Worm (Caenorhabditis elegans): ENCODE data around the gene nhr-44.

DNA sequence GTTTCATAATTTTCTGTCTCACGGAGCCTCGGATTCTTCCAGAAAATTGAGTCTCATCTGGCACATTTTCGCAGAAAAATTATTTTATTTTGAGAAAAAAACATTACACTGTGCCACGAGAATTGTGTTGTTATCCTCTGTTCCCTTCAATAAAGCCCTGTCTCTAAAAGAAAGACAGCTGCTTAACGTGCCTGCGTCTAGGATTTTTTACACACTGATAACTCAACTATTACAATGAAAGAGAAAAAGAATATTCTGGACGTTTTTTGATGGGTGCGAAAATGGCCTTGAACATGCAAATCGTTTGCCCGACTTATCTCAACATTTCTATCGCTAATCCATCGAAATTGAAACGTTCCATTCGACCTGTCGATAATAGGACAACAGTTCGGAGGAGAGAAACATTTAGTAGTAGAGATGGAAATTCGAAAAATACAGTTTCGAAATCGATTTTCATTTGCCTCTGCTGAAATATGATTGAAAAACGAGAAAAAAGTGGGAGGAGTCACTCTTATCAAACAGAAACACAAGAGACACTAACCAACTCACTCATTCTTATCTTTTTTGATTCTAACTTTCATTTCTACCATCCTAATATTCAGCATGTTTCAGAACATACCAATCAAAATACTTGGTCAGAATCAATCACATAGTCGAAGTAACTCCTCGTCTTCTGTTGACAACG lies 27.0 kb downstream of the nhr-44 start:
- TF ChIP-seq hmg-4 (GFP tag; optimal IDR thresholded peaks at IDR 0.05), result no peak
- no peak for TF ChIP-seq tra-4 (tag; optimal IDR thresholded peaks at IDR 0.05)
- no peak for TF ChIP-seq F13C5.2 (tag; optimal IDR thresholded peaks at IDR 0.05)
- no peak for TF ChIP-seq ama-1 (optimal IDR thresholded peaks at IDR 0.05)
- no peak for TF ChIP-seq flt-1 (GFP tag; IDR thresholded peaks at IDR 0.05)
- no peak for TF ChIP-seq ceh-36 (tag; optimal IDR thresholded peaks at IDR 0.05)
- TF ChIP-seq ets-7 (tag; optimal IDR thresholded peaks at IDR 0.05), result no peak
- TF ChIP-seq tbx-37 (GFP tag; conservative IDR thresholded peaks at IDR 0.05), result no peak
- no peak for TF ChIP-seq B0310.2 (tag; optimal IDR thresholded peaks at IDR 0.05)
- no peak for TF ChIP-seq aly-1 (tag; optimal IDR thresholded peaks at IDR 0.05)
